Worm (Caenorhabditis elegans) whole organism, L4/young adult: Measurements from ENCODE around the gene clp-4.

ENCODE experiments used
- W03F9.2 ChIP-seq: fragments of 150-350 bp; optimal IDR thresholded peaks from 2 replicates; lab custom pipeline; 2014; ENCODE audit warnings: missing biosample characterization, missing genetic modification characterization
- dao-5 ChIP-seq: sonication (generic microtip); optimal IDR thresholded peaks from 2 replicates; lab custom pipeline; 2016; ENCODE audit warnings: missing genotype, missing genetic modification characterization, moderate library complexity, missing compliant biosample characterization
- him-1 ChIP-seq: sonication (generic microtip); optimal IDR thresholded peaks from 2 replicates; lab custom pipeline; 2016; ENCODE audit warnings: missing genotype, missing genetic modification reagents, missing genetic modification characterization, missing compliant biosample characterization

ce11 chrIII:1794100-1794499, 24.0 kb downstream of the clp-4 start:
- TF ChIP-seq him-1 (tag; lab: Kevin White, UChicago) (no peak), dao-5 (tag; lab: Kevin White, UChicago) (no peak), W03F9.2 (no peak)
